Fruit fly (Drosophila melanogaster): ENCODE measurements around the gene cact.

dm6 chr2L:16351805-16352584, 26.0 kb upstream of the cact start:
- TF ChIP-seq CG12299 (tag; optimal IDR thresholded peaks at IDR 0.05) (no peak), ATbp (GFP tag; optimal IDR thresholded peaks at IDR 0.05) (no peak), croc (GFP tag; conservative IDR thresholded peaks at IDR 0.05) (no peak)

All from whole organism, embryonic.